Fruit fly (Drosophila melanogaster): ENCODE measurements around the gene CG9114.

DNA sequence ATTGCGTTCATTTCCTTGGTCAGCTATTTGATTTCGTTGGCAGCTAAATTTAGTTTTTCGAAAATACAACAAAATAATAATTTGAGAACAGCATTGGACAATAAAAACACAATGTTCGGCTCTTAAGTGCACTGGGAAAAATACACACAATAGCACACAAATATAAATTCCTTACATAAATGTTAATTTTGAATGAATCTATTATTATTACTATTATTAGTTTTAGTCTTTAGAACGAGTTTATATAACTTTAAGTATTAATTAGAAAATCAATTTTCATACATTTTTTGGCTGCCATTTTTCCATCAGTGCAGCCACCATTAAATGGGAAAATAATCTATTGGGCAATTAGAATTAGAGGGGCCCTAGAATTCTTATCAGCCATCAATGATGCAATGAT is 23.0 kb downstream of the CG9114 start:
- no peak for TF ChIP-seq CG8478 (optimal IDR thresholded peaks at IDR 0.05)
- no peak for TF ChIP-seq CTCF (optimal IDR thresholded peaks at IDR 0.05)
